Fruit fly (Drosophila melanogaster): ENCODE results near the gene CCT2.

CCT2 gene

dm6 chrX:9041789-9042456 is 47.4 kb upstream of the CCT2 start (continued):
- TF ChIP-seq CG14965 (GFP tag; optimal IDR thresholded peaks at IDR 0.05; ENCODE audit: borderline replicate concordance) (no peak), dysf (GFP tag; IDR thresholded peaks at IDR 0.05) (peak; percentile 57; the same call in 2 of the 3 replicates), CG16779 (GFP tag; IDR thresholded peaks at IDR 0.05) (no peak), lov (optimal IDR thresholded peaks at IDR 0.05) (no peak), lov (GFP tag; IDR thresholded peaks at IDR 0.05) (no peak), eyg (GFP tag; optimal IDR thresholded peaks at IDR 0.05) (no peak), p53 (GFP tag; optimal IDR thresholded peaks at IDR 0.05) (no peak), Nf-YB (GFP tag; optimal IDR thresholded peaks at IDR 0.05) (peak; percentile 40), dan (GFP tag; IDR thresholded peaks at IDR 0.05) (no peak), Doc3 (GFP tag; IDR thresholded peaks at IDR 0.05; ENCODE audit: partially characterized antibody) (no peak), CG1647 (GFP tag; optimal IDR thresholded peaks at IDR 0.05) (no peak), CG17359 (tag; optimal IDR thresholded peaks at IDR 0.05) (peak; percentile 52), fru (optimal IDR thresholded peaks at IDR 0.05) (no peak), Atf6 (GFP tag; IDR thresholded peaks at IDR 0.05) (no peak), Six4 (GFP tag; optimal IDR thresholded peaks at IDR 0.05) (peak; percentile 24), CG3163 (GFP tag; optimal IDR thresholded peaks at IDR 0.05) (no peak), Rx (GFP tag; IDR thresholded peaks at IDR 0.05) (0 out of 2 replicates have a peak, but pooled peaks have one; percentile 19), CG8089 (GFP tag; optimal IDR thresholded peaks at IDR 0.05) (no peak), CG7987 (GFP tag; optimal IDR thresholded peaks at IDR 0.05) (no peak), CG15011 (GFP tag; optimal IDR thresholded peaks at IDR 0.05) (no peak), Dref (GFP tag; IDR thresholded peaks at IDR 0.05) (no peak), chinmo (GFP tag; IDR thresholded peaks at IDR 0.05; ENCODE audit: partially characterized antibody) (no peak; the same call in 3 of the 4 replicates), vvl (GFP tag; IDR thresholded peaks at IDR 0.05) (no peak), da (GFP tag; optimal IDR thresholded peaks at IDR 0.05) (no peak), ems (GFP tag; optimal IDR thresholded peaks at IDR 0.05) (peak; percentile 37), corto (GFP tag; optimal IDR thresholded peaks at IDR 0.05) (no peak), Mes4 (GFP tag; optimal IDR thresholded peaks at IDR 0.05) (peak; percentile 39), vnd (GFP tag; IDR thresholded peaks at IDR 0.05; ENCODE audit: partially characterized antibody) (no peak), danr (GFP tag; IDR thresholded peaks at IDR 0.05) (peak; percentile 34; the same call in 1 of the 2 replicates), CG18764 (GFP tag; optimal IDR thresholded peaks at IDR 0.05) (no peak), CG11696 (GFP tag; IDR thresholded peaks at IDR 0.05) (no peak), Dfd (GFP tag; optimal IDR thresholded peaks at IDR 0.05) (no peak), Deaf1 (tag; optimal IDR thresholded peaks at IDR 0.05) (no peak), B-H2 (GFP tag; optimal IDR thresholded peaks at IDR 0.05) (no peak), Dp (GFP tag; optimal IDR thresholded peaks at IDR 0.05) (no peak), psq (GFP tag; optimal IDR thresholded peaks at IDR 0.05) (no peak), toy (GFP tag; IDR thresholded peaks at IDR 0.05) (no peak), CG1603 (tag; optimal IDR thresholded peaks at IDR 0.05) (peak; percentile 20), dimm (GFP tag; IDR thresholded peaks at IDR 0.05) (no peak; the same call in 1 of the 2 replicates), HLH4C (GFP tag; IDR thresholded peaks at IDR 0.05; ENCODE audit: partially characterized antibody) (no peak), CG2875 (GFP tag; optimal IDR thresholded peaks at IDR 0.05) (peak; percentile 42), CG6272 (GFP tag; IDR thresholded peaks at IDR 0.05) (no peak), tio (GFP tag; optimal IDR thresholded peaks at IDR 0.05) (peak; percentile 72), D19B (GFP tag; optimal IDR thresholded peaks at IDR 0.05) (no peak), nom (GFP tag; optimal IDR thresholded peaks at IDR 0.05) (no peak), al (GFP tag; IDR thresholded peaks at IDR 0.05) (no peak), NK7.1 (GFP tag; optimal IDR thresholded peaks at IDR 0.05) (peak; percentile 33), Blimp-1 (GFP tag; optimal IDR thresholded peaks at IDR 0.05) (peak; percentile 39), CG1233 (GFP tag; optimal IDR thresholded peaks at IDR 0.05) (peak; percentile 25), tup (GFP tag; optimal IDR thresholded peaks at IDR 0.05) (no peak), gcm2 (GFP tag; optimal IDR thresholded peaks at IDR 0.05) (no peak)
